Fruit fly (Drosophila melanogaster) whole organism, prepupa: Measurements from ENCODE around the gene Octbeta1R.

Source experiments
- Blimp-1 ChIP-seq: fragments of 200-800 bp; sonication (Bioruptor generic); optimal IDR thresholded peaks from 3 replicates; lab custom pipeline; 2017; ENCODE audit warnings: missing biosample characterization, missing genetic modification characterization, mild to moderate bottlenecking, moderate library complexity, missing genetic modification reagents
- CG10631 ChIP-seq: fragments of 200-800 bp; sonication (Bioruptor generic); optimal IDR thresholded peaks from 2 replicates; lab custom pipeline; 2016; ENCODE audit warnings: missing biosample characterization, missing genetic modification characterization
- CG10669 ChIP-seq: fragments of 200-800 bp; sonication (Bioruptor generic); optimal IDR thresholded peaks from 3 replicates; lab custom pipeline; 2018; ENCODE audit warnings: missing biosample characterization, mild to moderate bottlenecking, missing genetic modification characterization, moderate library complexity
- CG11294 ChIP-seq: fragments of 200-800 bp; sonication (Bioruptor generic); IDR thresholded peaks from 2 replicates; pipeline ENCODE4 v1.3.6; 2022; ENCODE audit warnings: missing biosample characterization, missing genetic modification characterization
- CG11762 ChIP-seq: fragments of 200-800 bp; sonication (Bioruptor generic); optimal IDR thresholded peaks from 3 replicates; lab custom pipeline; 2016; ENCODE audit warnings: missing biosample characterization, missing genetic modification characterization; ENCODE audit not compliant: insufficient read depth
- CG1621 ChIP-seq: fragments of 200-800 bp; sonication (Bioruptor generic); optimal IDR thresholded peaks from 3 replicates; lab custom pipeline; 2018; ENCODE audit warnings: missing biosample characterization, mild to moderate bottlenecking, missing genetic modification characterization
- CG3032 ChIP-seq: fragments of 200-800 bp; optimal IDR thresholded peaks from 2 replicates; lab custom pipeline; 2019; ENCODE audit warnings: missing biosample characterization, mild to moderate bottlenecking, missing genetic modification characterization, moderate library complexity
- CG32006 ChIP-seq: fragments of 200-800 bp; sonication (Bioruptor generic); optimal IDR thresholded peaks from 3 replicates; lab custom pipeline; 2017; ENCODE audit warnings: missing biosample characterization, mild to moderate bottlenecking, missing genetic modification characterization
- CG34406 ChIP-seq: fragments of 200-800 bp; sonication (Bioruptor generic); optimal IDR thresholded peaks from 3 replicates; lab custom pipeline; 2016; ENCODE audit warnings: missing biosample characterization, missing genetic modification characterization
- CG3919 ChIP-seq: fragments of 200-800 bp; sonication (Bioruptor generic); optimal IDR thresholded peaks from 3 replicates; lab custom pipeline; 2016; ENCODE audit warnings: missing biosample characterization, missing genetic modification characterization
- CG4318 ChIP-seq: fragments of 200-800 bp; sonication (Bioruptor generic); optimal IDR thresholded peaks from 3 replicates; lab custom pipeline; 2017; ENCODE audit warnings: missing biosample characterization, mild to moderate bottlenecking, missing genetic modification characterization
- CG6163 ChIP-seq: fragments of 200-800 bp; sonication (Bioruptor generic); IDR thresholded peaks from 3 replicates; pipeline ENCODE4 v1.3.6; 2022; ENCODE audit warnings: missing biosample characterization, missing genetic modification characterization
- CG6792 ChIP-seq: fragments of 200-800 bp; sonication (Bioruptor generic); optimal IDR thresholded peaks from 3 replicates; lab custom pipeline; 2016; ENCODE audit warnings: missing biosample characterization, missing genetic modification characterization
- CG6854 ChIP-seq: fragments of 200-800 bp; sonication (Bioruptor generic); optimal IDR thresholded peaks from 2 replicates; lab custom pipeline; 2017; ENCODE audit warnings: missing biosample characterization, mild to moderate bottlenecking, missing genetic modification characterization
- CG7368 ChIP-seq: fragments of 200-800 bp; sonication (Bioruptor generic); optimal IDR thresholded peaks from 3 replicates; lab custom pipeline; 2016; ENCODE audit warnings: missing biosample characterization, missing genetic modification characterization
- CG9139 ChIP-seq: fragments of 200-800 bp; sonication (Bioruptor generic); optimal IDR thresholded peaks from 3 replicates; lab custom pipeline; 2017; ENCODE audit warnings: missing biosample characterization, mild to moderate bottlenecking, missing genetic modification characterization
- Eip78C ChIP-seq: fragments of 200-800 bp; sonication (Bioruptor generic); peaks from one replicate; lab custom pipeline; 2016; ENCODE audit warnings: missing biosample characterization, missing genetic modification characterization
- Ets21C ChIP-seq: fragments of 200-800 bp; sonication (Bioruptor generic); optimal IDR thresholded peaks from 3 replicates; lab custom pipeline; 2016; ENCODE audit warnings: missing biosample characterization, missing genetic modification characterization
- Gug ChIP-seq: fragments of 200-800 bp; sonication (Bioruptor generic); IDR thresholded peaks from 2 replicates; pipeline ENCODE4 v1.3.6; 2022; ENCODE audit warnings: missing biosample characterization, missing genetic modification characterization
- Hr38 ChIP-seq: sonication (Bioruptor generic); optimal IDR thresholded peaks from 2 replicates; lab custom pipeline; 2016; ENCODE audit warnings: missing biosample characterization, missing genetic modification characterization
- Hr39 ChIP-seq: fragments of 200-800 bp; sonication (Bioruptor generic); optimal IDR thresholded peaks from 2 replicates; lab custom pipeline; 2016; ENCODE audit warnings: missing biosample characterization, missing genetic modification characterization
- OdsH ChIP-seq: fragments of 200-800 bp; sonication (Bioruptor generic); optimal IDR thresholded peaks from 3 replicates; lab custom pipeline; 2016; ENCODE audit warnings: missing biosample characterization, missing genetic modification characterization
- Smox ChIP-seq: fragments of 200-800 bp; sonication (Bioruptor generic); optimal IDR thresholded peaks from 3 replicates; lab custom pipeline; 2016; ENCODE audit warnings: missing biosample characterization, missing genetic modification characterization
- Sox102F ChIP-seq: fragments of 200-800 bp; sonication (Bioruptor generic); optimal IDR thresholded peaks from 2 replicates; lab custom pipeline; 2016; ENCODE audit warnings: missing biosample characterization, mild to moderate bottlenecking, missing genetic modification characterization
- Sox15 ChIP-seq: fragments of 200-800 bp; sonication (Bioruptor generic); optimal IDR thresholded peaks from 3 replicates; lab custom pipeline; 2016; ENCODE audit warnings: missing biosample characterization, missing genetic modification characterization
- achi ChIP-seq: fragments of 200-800 bp; sonication (Bioruptor generic); optimal IDR thresholded peaks from 3 replicates; lab custom pipeline; 2016; ENCODE audit warnings: missing biosample characterization, missing genetic modification characterization
- cyc ChIP-seq: fragments of 200-800 bp; sonication (Bioruptor generic); optimal IDR thresholded peaks from 3 replicates; lab custom pipeline; 2016; ENCODE audit warnings: missing biosample characterization, missing genetic modification characterization
- dsx ChIP-seq: fragments of 200-800 bp; optimal IDR thresholded peaks from 3 replicates; lab custom pipeline; 2019; ENCODE audit warnings: missing biosample characterization, mild to moderate bottlenecking, missing genetic modification characterization, moderate library complexity; ENCODE audit not compliant: poor library complexity, severe bottlenecking
- eg ChIP-seq: fragments of 200-800 bp; sonication (Bioruptor generic); IDR thresholded peaks from 3 replicates; pipeline ENCODE4 v1.3.6; 2022; ENCODE audit warnings: missing biosample characterization, missing genetic modification characterization
- esn ChIP-seq: fragments of 200-800 bp; sonication (Bioruptor generic); optimal IDR thresholded peaks from 2 replicates; lab custom pipeline; 2016; ENCODE audit warnings: missing biosample characterization, mild to moderate bottlenecking, missing genetic modification characterization, moderate library complexity
- fd59A ChIP-seq: fragments of 200-800 bp; sonication (Bioruptor generic); optimal IDR thresholded peaks from 2 replicates; lab custom pipeline; 2017; ENCODE audit warnings: missing biosample characterization, mild to moderate bottlenecking, missing genetic modification characterization, missing genetic modification reagents
- fkh ChIP-seq: fragments of 200-800 bp; sonication (Bioruptor generic); optimal IDR thresholded peaks from 3 replicates; lab custom pipeline; 2017; ENCODE audit warnings: missing biosample characterization, mild to moderate bottlenecking, missing genetic modification characterization, moderate library complexity
- lz ChIP-seq: fragments of 200-800 bp; sonication (Bioruptor generic); optimal IDR thresholded peaks from 3 replicates; lab custom pipeline; 2016; ENCODE audit warnings: missing biosample characterization, missing genetic modification characterization
- net ChIP-seq: fragments of 200-800 bp; sonication (Bioruptor generic); optimal IDR thresholded peaks from 3 replicates; lab custom pipeline; 2016; ENCODE audit warnings: missing biosample characterization, missing genetic modification characterization
- spab ChIP-seq: fragments of 200-800 bp; sonication (Bioruptor generic); optimal IDR thresholded peaks from 2 replicates; lab custom pipeline; 2017; ENCODE audit warnings: missing biosample characterization, mild to moderate bottlenecking, missing genetic modification characterization, missing genetic modification reagents
- svp ChIP-seq: fragments of 200-800 bp; sonication (Bioruptor generic); peaks from one replicate; lab custom pipeline; 2016; ENCODE audit warnings: missing biosample characterization, missing genetic modification characterization
- topi ChIP-seq: fragments of 200-800 bp; sonication (Bioruptor generic); optimal IDR thresholded peaks from 3 replicates; lab custom pipeline; 2016; ENCODE audit warnings: missing biosample characterization, missing genetic modification characterization
- vri ChIP-seq: fragments of 200-800 bp; sonication (Bioruptor generic); optimal IDR thresholded peaks from 3 replicates; lab custom pipeline; 2016; ENCODE audit warnings: missing biosample characterization, mild to moderate bottlenecking, missing genetic modification characterization

The Octbeta1R gene

DNA sequence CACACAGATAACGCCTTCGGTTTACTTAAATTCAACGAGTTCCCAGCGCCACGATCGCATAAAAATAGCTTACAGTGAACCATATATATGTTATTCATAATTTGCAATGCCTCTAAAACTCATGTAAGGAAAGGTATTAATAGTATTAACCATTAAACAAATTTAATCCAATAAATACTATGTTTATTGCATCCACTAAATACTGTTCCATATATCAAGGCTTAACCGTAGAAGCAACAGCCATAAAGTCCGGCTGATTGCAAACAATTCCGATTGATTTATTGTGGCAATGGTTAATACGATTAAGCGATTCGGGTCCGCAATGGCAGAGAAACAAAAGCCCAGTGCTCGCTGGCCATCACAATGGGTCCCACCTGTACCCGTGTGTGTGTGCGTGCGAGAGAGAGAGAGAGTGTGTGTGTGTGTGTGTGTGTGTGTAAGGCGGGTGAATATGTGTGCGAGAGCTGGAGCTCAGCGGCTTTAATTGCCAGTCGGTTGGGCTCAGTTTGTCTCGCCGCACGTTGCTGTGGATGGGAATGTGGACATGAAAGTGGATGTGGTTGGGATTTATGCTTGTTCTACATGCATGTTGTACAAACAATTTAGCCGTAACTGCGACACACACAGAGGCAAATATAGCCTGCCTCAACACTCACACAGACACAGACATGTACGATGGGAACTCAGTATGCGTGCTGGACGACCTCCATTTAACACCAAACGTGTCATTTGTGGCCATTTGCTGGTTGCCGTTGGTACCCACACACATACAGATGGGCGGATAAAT is 2.3 kb upstream of the Octbeta1R start (continued):
- TF ChIP-seq CG1621 (tag; lab: Kevin White, UChicago) (no peak), eg (0 out of 3 replicates have a peak, but pooled peaks have one; percentile 26), OdsH (no peak), CG34406 (no peak), CG11762 (GFP tag; lab: Kevin White, UChicago) (no peak), esn (no peak), CG6163 (GFP tag; lab: Robert Waterston, UW) (no peak), Blimp-1 (no peak)

DNA sequence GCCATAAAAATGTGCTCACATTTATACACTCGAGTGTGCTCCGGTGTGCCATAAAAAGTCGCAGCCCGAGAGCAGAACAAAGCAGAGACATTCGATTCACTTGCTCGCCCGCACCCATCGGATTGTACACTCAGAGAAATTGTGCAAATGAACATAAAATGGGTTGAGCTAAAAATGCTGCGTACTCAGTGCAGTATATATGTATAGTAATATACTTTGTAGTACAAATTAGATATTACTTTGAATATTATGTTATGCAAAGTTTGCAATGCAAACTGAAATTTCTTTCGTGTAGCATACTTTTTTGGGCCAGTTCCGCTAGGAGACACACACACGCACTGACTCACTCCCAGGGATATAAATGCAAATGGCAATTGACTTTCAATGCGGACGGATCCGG is 6.6 kb downstream of the Octbeta1R start:
- peak; percentile 15 for TF ChIP-seq svp
- no peak for TF ChIP-seq CG10669
- no peak for TF ChIP-seq CG1621 (tag; lab: Kevin White, UChicago)
- TF ChIP-seq CG7368 (GFP tag; lab: Kevin White, UChicago) = no peak
- no peak for TF ChIP-seq Sox15 (GFP tag; lab: Kevin White, UChicago)
- TF ChIP-seq CG9139 (GFP tag; lab: Kevin White, UChicago) = no peak

DNA sequence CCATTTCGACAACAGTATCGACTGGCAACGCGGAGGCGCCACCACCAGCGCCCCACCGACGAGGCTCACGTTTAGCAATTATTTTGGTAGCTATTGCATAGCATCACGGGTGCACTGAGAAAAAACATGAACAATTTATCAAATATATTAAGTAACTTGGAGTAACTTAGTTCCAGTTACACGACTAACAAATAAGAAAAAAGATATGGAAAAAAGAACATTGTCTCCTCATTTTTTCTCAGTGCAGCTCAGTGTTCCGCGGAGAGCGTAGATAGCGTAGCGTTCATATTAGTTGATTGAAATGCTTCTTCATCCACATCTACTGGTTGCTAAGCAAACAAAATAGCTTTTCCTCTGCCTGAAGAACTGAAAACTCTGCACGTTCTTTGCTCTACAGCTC is 18.4 kb downstream of the Octbeta1R start:
- TF ChIP-seq svp (peak; percentile 48), CG32006 (peak; percentile 17), esn (no peak), CG3919 (GFP tag; lab: Kevin White, UChicago) (peak; percentile 1), Eip78C (GFP tag; lab: Kevin White, UChicago) (peak; percentile 60), CG6163 (GFP tag; lab: Robert Waterston, UW) (peak; percentile 32; the same call in 2 of the 3 replicates), net (no peak)

DNA sequence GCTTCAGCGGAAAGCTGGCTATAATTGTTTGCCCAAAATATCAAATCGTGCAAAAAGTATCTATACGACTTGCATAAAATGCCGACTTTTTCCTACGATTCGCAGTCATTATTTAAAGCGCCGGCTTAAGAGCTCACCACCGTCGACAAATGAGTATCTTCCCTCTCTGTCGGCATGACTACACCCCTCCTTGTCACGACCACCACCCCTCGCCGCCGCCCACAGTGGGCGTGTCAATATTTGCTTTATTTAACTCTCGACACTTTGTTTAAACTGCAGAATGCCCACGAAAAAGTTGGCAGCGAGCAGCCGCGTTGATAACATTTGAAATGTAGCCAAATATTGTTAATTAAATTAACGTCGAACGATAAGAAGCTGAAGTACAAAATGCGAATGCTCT is 21.3 kb downstream of the Octbeta1R start:
- no peak for TF ChIP-seq CG10669
- no peak for TF ChIP-seq svp
- peak; percentile 15 for TF ChIP-seq Sox102F (GFP tag; lab: Kevin White, UChicago)
- no peak for TF ChIP-seq fd59A (GFP tag; lab: Kevin White, UChicago)
- TF ChIP-seq Smox (GFP tag; lab: Kevin White, UChicago) = no peak
- TF ChIP-seq fkh = peak; percentile 95
- no peak for TF ChIP-seq CG6792
- TF ChIP-seq Hr39 (GFP tag; lab: Kevin White, UChicago) = no peak
- no peak for TF ChIP-seq lz (GFP tag; lab: Kevin White, UChicago)
- no peak for TF ChIP-seq topi (GFP tag; lab: Kevin White, UChicago)
- TF ChIP-seq CG4318 (GFP tag; lab: Kevin White, UChicago) = no peak
- no peak for TF ChIP-seq spab (GFP tag; lab: Kevin White, UChicago)
- TF ChIP-seq vri = peak; percentile 58
- TF ChIP-seq Gug (GFP tag; lab: Robert Waterston, UW) = no peak
- no peak for TF ChIP-seq CG3032 (tag; lab: Kevin White, UChicago)
- TF ChIP-seq CG32006 = no peak
- no peak for TF ChIP-seq CG1621 (tag; lab: Kevin White, UChicago)
- TF ChIP-seq CG3919 (GFP tag; lab: Kevin White, UChicago) = no peak
- TF ChIP-seq Eip78C (GFP tag; lab: Kevin White, UChicago) = no peak
- peak; percentile 15 for TF ChIP-seq CG6854 (GFP tag; lab: Kevin White, UChicago)
- no peak for TF ChIP-seq esn
- TF ChIP-seq CG10631 = no peak
- no peak for TF ChIP-seq achi

DNA sequence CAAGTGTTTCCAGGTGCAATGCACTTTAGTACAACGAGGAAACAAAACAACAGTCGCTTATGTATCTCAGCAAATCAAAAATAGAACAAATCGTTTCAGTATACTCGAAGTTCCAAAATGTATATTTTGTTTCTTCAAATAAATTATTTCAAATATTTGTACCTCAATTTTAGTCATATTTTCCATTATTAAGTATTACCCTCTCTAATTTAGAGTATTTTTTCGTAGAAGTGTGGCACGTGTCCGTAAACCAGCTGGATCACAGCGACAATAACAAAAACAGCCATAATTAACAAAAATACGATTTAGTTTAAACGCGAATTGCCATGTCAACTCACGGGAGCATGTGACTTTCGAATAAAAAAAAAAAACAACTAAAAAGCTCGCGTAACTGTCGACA is 21.7 kb downstream of the Octbeta1R start:
- TF ChIP-seq CG1621 (tag; lab: Kevin White, UChicago) (no peak), cyc (GFP tag; lab: Kevin White, UChicago) (no peak), spab (GFP tag; lab: Kevin White, UChicago) (no peak), dsx (no peak), CG11294 (no peak), Ets21C (GFP tag; lab: Kevin White, UChicago) (no peak), svp (no peak), CG3032 (tag; lab: Kevin White, UChicago) (no peak), CG6854 (GFP tag; lab: Kevin White, UChicago) (no peak), Sox15 (GFP tag; lab: Kevin White, UChicago) (no peak), Smox (GFP tag; lab: Kevin White, UChicago) (no peak), eg (no peak), CG11762 (GFP tag; lab: Kevin White, UChicago) (no peak), Hr38 (GFP tag; lab: Kevin White, UChicago) (no peak)
